Fruit fly (Drosophila melanogaster) whole organism, larva: ENCODE results near the gene CG13698.

Experiments used
- noc ChIP-seq: fragments of 200-800 bp; sonication (Bioruptor generic); optimal IDR thresholded peaks from 3 replicates; lab custom pipeline; 2019; ENCODE audit warnings: missing biosample characterization, mild to moderate bottlenecking, missing genetic modification characterization, moderate library complexity

Gene CG13698

dm6 chr3L:18044333-18045043 lies 61.5 kb downstream of the CG13698 start:
- no peak for TF ChIP-seq noc (tag; lab: Kevin White, UChicago)

dm6 chr3L:18042433-18042832 lies 63.5 kb downstream of the CG13698 start, which contains the start of gene CG42393:
Gene CG42393 (plus strand): TSS chr3L:18042733.
- TF ChIP-seq noc (tag; lab: Kevin White, UChicago): no peak

DNA sequence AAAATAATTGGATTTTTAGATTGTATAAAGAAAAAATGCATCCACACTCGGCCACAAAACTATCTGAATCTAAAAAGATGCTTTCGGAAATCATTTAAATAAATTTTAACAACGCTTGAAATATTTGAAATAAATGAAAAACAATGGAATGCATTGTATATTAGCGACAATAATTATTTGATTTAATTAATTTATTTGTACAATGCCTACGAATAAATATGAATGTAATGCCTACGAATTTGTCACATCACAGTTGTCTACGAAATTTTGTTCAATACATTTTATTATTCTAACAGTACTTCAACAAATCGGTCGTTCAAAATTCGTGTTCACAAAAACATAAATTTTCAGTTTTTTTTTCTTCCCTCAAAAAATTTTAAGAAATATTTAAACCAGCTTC lies 65.9 kb downstream of the CG13698 start, which contains the start of gene CG32192:
Gene CG32192 (plus strand): TSS at position 301 of the 400 bp plus-strand sequence.
- no peak for TF ChIP-seq noc (tag; lab: Kevin White, UChicago)
